Fruit fly (Drosophila melanogaster): ENCODE results near the gene Alms1b.

DNA sequence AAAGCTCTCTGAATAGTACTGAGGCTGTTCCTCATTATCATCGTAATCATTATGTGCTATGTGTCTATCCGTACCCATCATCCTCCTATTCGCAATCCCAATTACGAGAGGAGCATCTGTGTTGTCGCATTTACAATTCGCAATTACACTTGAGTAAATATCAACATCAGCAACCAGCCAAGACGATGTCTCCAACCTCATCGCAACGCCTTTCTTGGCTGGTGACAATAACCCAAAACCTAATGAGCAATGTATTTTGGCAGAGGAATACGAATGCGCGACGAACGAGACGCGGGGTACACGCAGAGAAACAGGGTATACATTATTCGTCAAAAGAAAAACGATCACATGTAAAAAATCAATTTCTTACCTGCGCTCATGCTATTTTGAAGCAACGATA is 20.3 kb downstream of the Alms1b start:
- TF ChIP-seq CG9215 (GFP tag; IDR thresholded peaks at IDR 0.05) (no peak), ems (GFP tag; optimal IDR thresholded peaks at IDR 0.05) (no peak), CG6689 (GFP tag; IDR thresholded peaks at IDR 0.05) (no peak), CG16779 (GFP tag; IDR thresholded peaks at IDR 0.05) (no peak), Sin3A (optimal IDR thresholded peaks at IDR 0.05) (no peak), CG7372 (GFP tag; IDR thresholded peaks at IDR 0.05) (no peak), MESR4 (GFP tag; optimal IDR thresholded peaks at IDR 0.05) (no peak), Gsc (GFP tag; IDR thresholded peaks at IDR 0.05) (no peak), CG2202 (tag; optimal IDR thresholded peaks at IDR 0.05) (no peak), bowl (GFP tag; IDR thresholded peaks at IDR 0.05) (no peak)
